Worm (Caenorhabditis elegans) whole organism, L4 larva: Measurements from ENCODE around the gene dct-17.

Experiments
- D1046.2 ChIP-seq: fragments of 200-800 bp; sonication (Bioruptor generic); IDR thresholded peaks from 2 replicates; pipeline ENCODE4 v1.3.6; 2022; ENCODE audit warnings: missing genetic modification characterization, missing compliant biosample characterization
- F26F4.8 ChIP-seq: fragments of 200-800 bp; sonication (Bioruptor generic); conservative IDR thresholded peaks from 2 replicates; pipeline ENCODE4 v1.3.6; 2022; ENCODE audit warnings: missing genetic modification characterization, missing compliant biosample characterization
- F37D6.2 ChIP-seq: sonication (generic microtip); optimal IDR thresholded peaks from 2 replicates; lab custom pipeline; 2016; ENCODE audit warnings: mild to moderate bottlenecking, missing genetic modification characterization, missing compliant biosample characterization
- F44E2.7 ChIP-seq: fragments of 200-800 bp; sonication (Bioruptor generic); IDR thresholded peaks from 2 replicates; pipeline ENCODE4 v2.1.2; 2022; ENCODE audit warnings: missing genetic modification characterization, missing compliant biosample characterization
- R02D3.7 ChIP-seq: fragments of 150-350 bp; sonication (generic microtip); optimal IDR thresholded peaks from 3 replicates; lab custom pipeline; 2014; ENCODE audit warnings: missing biosample characterization, missing genetic modification characterization
- T26A8.4 ChIP-seq: fragments of 200-800 bp; sonication (Bioruptor generic); IDR thresholded peaks from 2 replicates; pipeline ENCODE4 v1.3.6; 2022; ENCODE audit warnings: missing genetic modification characterization, missing compliant biosample characterization
- Y105C5A.15 ChIP-seq: fragments of 200-800 bp; sonication (Bioruptor generic); IDR thresholded peaks from 2 replicates; pipeline ENCODE4 v1.3.6; 2022; ENCODE audit warnings: missing genetic modification characterization, missing compliant biosample characterization
- Y5F2A.4 ChIP-seq: fragments of 200-800 bp; sonication (Bioruptor generic); optimal IDR thresholded peaks from 2 replicates; lab custom pipeline; 2018; ENCODE audit warnings: mild to moderate bottlenecking, missing genetic modification characterization, missing compliant biosample characterization
- ZK337.2 ChIP-seq: fragments of 200-800 bp; sonication (Bioruptor generic); IDR thresholded peaks from 2 replicates; pipeline ENCODE4 v1.3.6; 2022; ENCODE audit warnings: missing genetic modification reagents, missing genetic modification characterization, missing compliant biosample characterization
- ZK546.5 ChIP-seq, 2 experiments: sonication (generic microtip); optimal IDR thresholded peaks; 2 replicates each; lab custom pipeline; 2017; ENCODE audit warnings: missing biosample characterization in 2 of 2, missing genetic modification characterization in 2 of 2
- aha-1 ChIP-seq: fragments of 150-350 bp; peaks from one replicate; lab custom pipeline; 2014; ENCODE audit warnings: missing biosample characterization, missing genetic modification characterization
- arid-1 ChIP-seq: fragments of 200-800 bp; sonication (Bioruptor generic); conservative IDR thresholded peaks from 2 replicates; pipeline ENCODE4 v1.3.6; 2022; ENCODE audit warnings: missing genetic modification reagents, missing genetic modification characterization, missing compliant biosample characterization
- attf-4 ChIP-seq: sonication (generic microtip); optimal IDR thresholded peaks from 3 replicates; lab custom pipeline; 2017; ENCODE audit warnings: missing biosample characterization, missing genetic modification characterization
- ceh-20 ChIP-seq: fragments of 200-800 bp; sonication (Bioruptor generic); IDR thresholded peaks from 2 replicates; pipeline ENCODE4 v1.3.6; 2022; ENCODE audit warnings: missing genetic modification reagents, missing genetic modification characterization, missing compliant biosample characterization
- ceh-82 ChIP-seq: sonication (generic microtip); optimal IDR thresholded peaks from 2 replicates; lab custom pipeline; 2017; ENCODE audit warnings: missing biosample characterization, missing genetic modification characterization
- ctbp-1 ChIP-seq: fragments of 200-800 bp; sonication (Bioruptor generic); IDR thresholded peaks from 2 replicates; pipeline ENCODE4 v1.3.6; 2022; ENCODE audit warnings: missing genetic modification reagents, missing genetic modification characterization, missing compliant biosample characterization
- daf-16 ChIP-seq, 3 experiments: sonication (generic microtip); optimal IDR thresholded peaks; 2 replicates each; lab custom pipeline; 2016 to 2017; ENCODE audit warnings: missing genetic modification characterization in 3 of 3, missing genetic modification reagents in 3 of 3, mild to moderate bottlenecking in 2 of 3, missing compliant biosample characterization in 2 of 3, missing biosample characterization in 1 of 3, moderate library complexity in 1 of 3
- daf-8 ChIP-seq: fragments of 200-800 bp; sonication (Bioruptor generic); IDR thresholded peaks from 2 replicates; pipeline ENCODE4 v1.3.6; 2022; ENCODE audit warnings: missing genetic modification characterization, missing compliant biosample characterization
- dmd-9 ChIP-seq: fragments of 200-800 bp; sonication (Bioruptor generic); IDR thresholded peaks from 2 replicates; pipeline ENCODE4 v1.3.6; 2022; ENCODE audit warnings: missing genetic modification reagents, missing genetic modification characterization, missing compliant biosample characterization
- dpl-1 ChIP-seq: fragments of 150-350 bp; optimal IDR thresholded peaks from 2 replicates; lab custom pipeline; 2014; ENCODE audit warnings: missing biosample characterization, missing genetic modification reagents, missing genetic modification characterization
- duxl-1 ChIP-seq: sonication (generic microtip); optimal IDR thresholded peaks from 2 replicates; lab custom pipeline; 2016; ENCODE audit warnings: mild to moderate bottlenecking, missing genetic modification characterization, moderate library complexity, missing compliant biosample characterization; ENCODE audit not compliant: poor library complexity
- dve-1 ChIP-seq: sonication (generic microtip); optimal IDR thresholded peaks from 2 replicates; lab custom pipeline; 2017; ENCODE audit warnings: antibody characterized with exemption, mild to moderate bottlenecking, missing genetic modification characterization, missing compliant biosample characterization; ENCODE audit not compliant: insufficient read depth
- fos-1 ChIP-seq: fragments of 150-350 bp; optimal IDR thresholded peaks from 2 replicates; lab custom pipeline; 2014; ENCODE audit warnings: missing biosample characterization, missing genetic modification characterization
- hlh-11 ChIP-seq: fragments of 200-800 bp; sonication (Bioruptor generic); optimal IDR thresholded peaks from 2 replicates; lab custom pipeline; 2018; ENCODE audit warnings: mild to moderate bottlenecking, missing genetic modification characterization, missing compliant biosample characterization
- hmg-1.1 ChIP-seq: fragments of 200-800 bp; sonication (Bioruptor generic); IDR thresholded peaks from 2 replicates; pipeline ENCODE4 v1.3.6; 2022; ENCODE audit warnings: missing genetic modification reagents, missing genetic modification characterization, missing compliant biosample characterization
- lin-1 ChIP-seq: fragments of 200-800 bp; sonication (Bioruptor generic); IDR thresholded peaks from 2 replicates; pipeline ENCODE4 v1.3.6; 2022; ENCODE audit warnings: missing genetic modification reagents, missing genetic modification characterization, missing compliant biosample characterization
- lin-13 ChIP-seq: fragments of 150-350 bp; optimal IDR thresholded peaks from 2 replicates; lab custom pipeline; 2014; ENCODE audit warnings: missing biosample characterization, missing genetic modification reagents, missing genetic modification characterization
- lin-15B ChIP-seq: fragments of 150-350 bp; sonication (generic microtip); optimal IDR thresholded peaks from 3 replicates; lab custom pipeline; 2014; ENCODE audit warnings: missing biosample characterization, missing genetic modification characterization
- lin-29 ChIP-seq: fragments of 200-800 bp; sonication (Bioruptor generic); IDR thresholded peaks from 2 replicates; pipeline ENCODE4 v1.3.6; 2022; ENCODE audit warnings: missing genetic modification reagents, missing genetic modification characterization, missing compliant biosample characterization
- lin-38 ChIP-seq: fragments of 200-800 bp; sonication (Bioruptor generic); IDR thresholded peaks from 2 replicates; pipeline ENCODE4 v1.3.6; 2022; ENCODE audit warnings: missing genetic modification reagents, missing genetic modification characterization, missing compliant biosample characterization
- lin-39 ChIP-seq: fragments of 150-350 bp; optimal IDR thresholded peaks from 2 replicates; lab custom pipeline; 2014; ENCODE audit warnings: missing biosample characterization, missing genetic modification reagents, missing genetic modification characterization
- madf-5 ChIP-seq, 2 experiments: fragments of 200-800 bp; sonication (Bioruptor generic); IDR thresholded peaks; 2 replicates each; pipeline ENCODE4 v1.3.6; 2022; ENCODE audit warnings: missing compliant biosample characterization in 2 of 2, missing genetic modification characterization in 2 of 2
- mep-1 ChIP-seq: fragments of 150-350 bp; sonication (generic microtip); optimal IDR thresholded peaks from 3 replicates; lab custom pipeline; 2014; ENCODE audit warnings: missing biosample characterization, missing genetic modification characterization
- mxl-2 ChIP-seq: fragments of 200-800 bp; sonication (Bioruptor generic); conservative IDR thresholded peaks from 2 replicates; pipeline ENCODE4 v1.3.6; 2022; ENCODE audit warnings: missing genetic modification reagents, missing genetic modification characterization, missing compliant biosample characterization
- mxl-3 ChIP-seq: fragments of 200-800 bp; sonication (Bioruptor generic); optimal IDR thresholded peaks from 2 replicates; lab custom pipeline; 2018; ENCODE audit warnings: mild to moderate bottlenecking, missing genetic modification characterization, missing compliant biosample characterization
- nhr-111 ChIP-seq: fragments of 200-800 bp; sonication (Bioruptor generic); optimal IDR thresholded peaks from 2 replicates; lab custom pipeline; 2018; ENCODE audit warnings: mild to moderate bottlenecking, missing genetic modification characterization, missing compliant biosample characterization
- nhr-25 ChIP-seq: sonication (generic microtip); optimal IDR thresholded peaks from 2 replicates; lab custom pipeline; 2017; ENCODE audit warnings: missing genetic modification characterization, mild to moderate bottlenecking, missing compliant biosample characterization, antibody characterized with exemption, moderate library complexity, borderline replicate concordance; ENCODE audit not compliant: insufficient read depth
- nhr-41 ChIP-seq: fragments of 200-800 bp; sonication (Bioruptor generic); IDR thresholded peaks from 2 replicates; pipeline ENCODE4 v1.3.6; 2022; ENCODE audit warnings: missing genetic modification reagents, missing genetic modification characterization, missing compliant biosample characterization
- nhr-42 ChIP-seq: fragments of 200-800 bp; sonication (Bioruptor generic); IDR thresholded peaks from 2 replicates; pipeline ENCODE4 v1.3.6; 2022; ENCODE audit warnings: missing genetic modification characterization, missing compliant biosample characterization
- nhr-48 ChIP-seq: sonication (generic microtip); optimal IDR thresholded peaks from 2 replicates; lab custom pipeline; 2016; ENCODE audit warnings: mild to moderate bottlenecking, missing genetic modification characterization, missing compliant biosample characterization
- nhr-76 ChIP-seq: fragments of 150-350 bp; optimal IDR thresholded peaks from 2 replicates; lab custom pipeline; 2014; ENCODE audit warnings: missing biosample characterization, missing genetic modification characterization
- pha-4 ChIP-seq, 2 experiments: fragments of 150-350 bp in 1 of 2; fragments of 200-800 bp in 1 of 2; sonication (Bioruptor generic) in 1 of 2; IDR thresholded peaks in 1 of 2; optimal IDR thresholded peaks in 1 of 2; 2 replicates each; pipeline versions ENCODE4 v1.3.6 to Lab custom; 2014 to 2022; ENCODE audit warnings: missing genetic modification characterization in 2 of 2, missing genetic modification reagents in 2 of 2, missing biosample characterization in 1 of 2, missing compliant biosample characterization in 1 of 2
- pqm-1 ChIP-seq: sonication (generic microtip); optimal IDR thresholded peaks from 2 replicates; lab custom pipeline; 2017; ENCODE audit warnings: missing biosample characterization, missing genetic modification characterization
- snpc-4 ChIP-seq: fragments of 150-350 bp; optimal IDR thresholded peaks from 2 replicates; lab custom pipeline; 2014; ENCODE audit warnings: missing biosample characterization, missing genetic modification characterization
- tag-97 ChIP-seq: fragments of 200-800 bp; sonication (Bioruptor generic); IDR thresholded peaks from 2 replicates; pipeline ENCODE4 v1.3.6; 2022; ENCODE audit warnings: missing genetic modification characterization, missing compliant biosample characterization
- tra-1 ChIP-seq: fragments of 200-800 bp; sonication (Bioruptor generic); IDR thresholded peaks from 2 replicates; pipeline ENCODE4 v1.3.6; 2022; ENCODE audit warnings: missing genetic modification reagents, missing genetic modification characterization, missing compliant biosample characterization
- unc-130 ChIP-seq: sonication (generic microtip); optimal IDR thresholded peaks from 2 replicates; lab custom pipeline; 2016; ENCODE audit warnings: missing genetic modification reagents, missing genetic modification characterization, missing compliant biosample characterization
- zag-1 ChIP-seq: fragments of 150-350 bp; optimal IDR thresholded peaks from 2 replicates; lab custom pipeline; 2014; ENCODE audit warnings: missing biosample characterization, missing genetic modification characterization
- zip-11 ChIP-seq: fragments of 200-800 bp; sonication (Bioruptor generic); IDR thresholded peaks from 2 replicates; pipeline ENCODE4 v1.3.6; 2022; ENCODE audit warnings: missing genetic modification characterization, missing compliant biosample characterization
- ztf-7 ChIP-seq: fragments of 150-350 bp; optimal IDR thresholded peaks from 2 replicates; lab custom pipeline; 2014; ENCODE audit warnings: missing biosample characterization, missing genetic modification characterization

The dct-17 gene

DNA sequence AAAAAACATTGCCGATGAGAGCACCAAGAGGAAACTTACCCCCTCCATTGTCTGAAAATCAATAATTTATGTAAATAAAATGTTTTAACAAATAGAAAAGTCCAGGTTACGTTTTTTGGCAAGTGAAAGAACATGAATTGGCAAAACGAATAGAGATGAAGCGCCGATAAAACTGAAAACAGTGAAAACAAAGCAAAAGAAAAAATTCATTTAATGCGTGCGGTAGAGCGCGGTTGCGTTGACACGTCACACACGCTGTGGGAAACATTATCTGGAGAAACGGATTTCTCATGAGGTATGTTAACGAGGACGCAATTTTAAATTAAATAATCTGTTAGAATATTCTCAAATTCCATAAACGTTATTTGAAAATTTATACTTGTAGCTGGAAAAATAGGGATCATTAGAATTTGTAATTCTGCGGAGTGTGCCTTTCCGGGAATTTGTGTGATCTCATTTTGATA is 15.3 kb downstream of the dct-17 start, which contains the start of gene zipt-9 (continued):
- TF ChIP-seq mxl-2 (no peak), R02D3.7 (no peak), nhr-41 (GFP tag; lab: Robert Waterston, UW) (no peak), pha-4 (GFP tag; IDR thresholded peaks at IDR 0.05; lab: Robert Waterston, UW) (no peak), pha-4 (tag; optimal IDR thresholded peaks at IDR 0.05; lab: Kevin White, UChicago) (no peak), Y105C5A.15 (no peak), dpl-1 (peak; percentile 67), unc-130 (GFP tag; lab: Kevin White, UChicago) (peak; percentile 80), hmg-1.1 (GFP tag; lab: Robert Waterston, UW) (peak; percentile 62; the same call in 1 of the 2 replicates), lin-1 (GFP tag; lab: Robert Waterston, UW) (0 out of 2 replicates have a peak, but pooled peaks have one; percentile 46), nhr-76 (tag; lab: Kevin White, UChicago) (no peak), arid-1 (no peak), F37D6.2 (tag; lab: Kevin White, UChicago) (peak; percentile 44), ZK337.2 (GFP tag; lab: Robert Waterston, UW) (peak; percentile 73; the same call in 1 of the 2 replicates), Y5F2A.4 (GFP tag; lab: Kevin White, UChicago) (no peak), F44E2.7 (GFP tag; lab: Robert Waterston, UW) (no peak), lin-13 (GFP tag; lab: Kevin White, UChicago) (peak; percentile 46), daf-8 (GFP tag; lab: Robert Waterston, UW) (no peak), nhr-25 (tag; lab: Kevin White, UChicago) (no peak), nhr-48 (no peak), lin-38 (GFP tag; lab: Robert Waterston, UW) (peak; percentile 97), ctbp-1 (GFP tag; lab: Robert Waterston, UW) (no peak), attf-4 (tag; lab: Kevin White, UChicago) (no peak), duxl-1 (tag; lab: Kevin White, UChicago) (peak; percentile 31), tra-1 (no peak), F26F4.8 (no peak), madf-5 (GFP tag; IDR thresholded peaks at IDR 0.05; lab: Robert Waterston, UW) (no peak), T26A8.4 (GFP tag; lab: Robert Waterston, UW) (no peak), zip-11 (no peak), tag-97 (GFP tag; lab: Robert Waterston, UW) (no peak), D1046.2 (GFP tag; lab: Robert Waterston, UW) (no peak), ztf-7 (tag; lab: Kevin White, UChicago) (no peak), ZK546.5 (tag; optimal IDR thresholded peaks at IDR 0.05; lab: Kevin White, UChicago) (no peak), snpc-4 (no peak), mep-1 (tag; lab: Kevin White, UChicago) (peak; percentile 81), aha-1 (tag; lab: Kevin White, UChicago) (peak; percentile 37), ceh-20 (GFP tag; lab: Robert Waterston, UW) (0 out of 2 replicates have a peak, but pooled peaks have one; percentile 49), mxl-3 (GFP tag; lab: Kevin White, UChicago) (peak; percentile 74), pqm-1 (tag; lab: Kevin White, UChicago) (no peak), dmd-9 (GFP tag; lab: Robert Waterston, UW) (peak; percentile 46; the same call in 1 of the 2 replicates), lin-29 (GFP tag; lab: Robert Waterston, UW) (no peak), lin-39 (tag; lab: Kevin White, UChicago) (no peak), dve-1 (tag; lab: Kevin White, UChicago) (peak; percentile 88), lin-15B (tag; lab: Kevin White, UChicago) (peak; percentile 24), hlh-11 (peak; percentile 56), daf-16 (GFP tag; optimal IDR thresholded peaks at IDR 0.05; lab: Kevin White, UChicago) (no peak), daf-16 (tag; optimal IDR thresholded peaks at IDR 0.05; lab: Kevin White, UChicago) (peak; percentile 46), nhr-42 (GFP tag; lab: Robert Waterston, UW) (no peak), fos-1 (tag; lab: Kevin White, UChicago) (no peak), nhr-111 (GFP tag; lab: Kevin White, UChicago) (no peak), ceh-82 (tag; lab: Kevin White, UChicago) (no peak), zag-1 (no peak)
